Worm (Caenorhabditis elegans) whole organism, L2 larva: Measurements from ENCODE around the gene C08H9.15.

ENCODE experiments used
- C34F6.9 ChIP-seq: fragments of 150-350 bp; optimal IDR thresholded peaks from 2 replicates; lab custom pipeline; 2014; ENCODE audit warnings: missing biosample characterization, missing genetic modification characterization
- F13H6.1 ChIP-seq: sonication (generic microtip); optimal IDR thresholded peaks from 2 replicates; lab custom pipeline; 2016; ENCODE audit warnings: missing genetic modification characterization, missing compliant biosample characterization
- R02D3.7 ChIP-seq: fragments of 150-350 bp; optimal IDR thresholded peaks from 2 replicates; lab custom pipeline; 2014; ENCODE audit warnings: missing biosample characterization, missing genetic modification characterization
- Y55F3AM.14 ChIP-seq: fragments of 200-800 bp; sonication (Bioruptor generic); optimal IDR thresholded peaks from 2 replicates; lab custom pipeline; 2018; ENCODE audit warnings: mild to moderate bottlenecking, missing genetic modification characterization, missing compliant biosample characterization
- aly-2 ChIP-seq: fragments of 150-350 bp; optimal IDR thresholded peaks from 2 replicates; lab custom pipeline; 2014; ENCODE audit warnings: missing biosample characterization, missing genetic modification characterization
- blmp-1 ChIP-seq: sonication (generic microtip); optimal IDR thresholded peaks from 2 replicates; lab custom pipeline; 2017; ENCODE audit warnings: missing genetic modification characterization, mild to moderate bottlenecking, missing compliant biosample characterization, antibody characterized with exemption, moderate library complexity; ENCODE audit not compliant: insufficient read depth
- ceh-16 ChIP-seq: fragments of 150-350 bp; optimal IDR thresholded peaks from 2 replicates; lab custom pipeline; 2014; ENCODE audit warnings: missing biosample characterization, missing genetic modification characterization
- ceh-82 ChIP-seq: fragments of 150-350 bp; optimal IDR thresholded peaks from 2 replicates; lab custom pipeline; 2014; ENCODE audit warnings: missing biosample characterization, missing genetic modification characterization
- dmd-4 ChIP-seq: sonication (generic microtip); optimal IDR thresholded peaks from 2 replicates; lab custom pipeline; 2017; ENCODE audit warnings: missing biosample characterization, missing genetic modification characterization
- elt-1 ChIP-seq: fragments of 150-350 bp; optimal IDR thresholded peaks from 2 replicates; lab custom pipeline; 2014; ENCODE audit warnings: missing biosample characterization, missing genetic modification characterization
- fos-1 ChIP-seq: fragments of 150-350 bp; optimal IDR thresholded peaks from 2 replicates; lab custom pipeline; 2014; ENCODE audit warnings: missing biosample characterization, missing genetic modification characterization
- gmeb-1 ChIP-seq: fragments of 150-350 bp; optimal IDR thresholded peaks from 2 replicates; lab custom pipeline; 2014; ENCODE audit warnings: missing biosample characterization, missing genetic modification characterization
- lin-39 ChIP-seq: fragments of 150-350 bp; optimal IDR thresholded peaks from 2 replicates; lab custom pipeline; 2014; ENCODE audit warnings: missing biosample characterization, missing genetic modification reagents, missing genetic modification characterization
- lsy-2 ChIP-seq, 2 experiments: fragments of 150-350 bp in 1 of 2; sonication (generic microtip) in 1 of 2; optimal IDR thresholded peaks; 2 replicates each; lab custom pipeline; 2014 to 2017; ENCODE audit warnings: missing biosample characterization in 2 of 2, missing genetic modification characterization in 2 of 2
- mbf-1 ChIP-seq: sonication (generic microtip); optimal IDR thresholded peaks from 2 replicates; lab custom pipeline; 2017; ENCODE audit warnings: missing biosample characterization, missing genetic modification characterization
- mdl-1 ChIP-seq, 2 experiments: fragments of 150-350 bp in 1 of 2; sonication (generic microtip) in 1 of 2; optimal IDR thresholded peaks; 2 replicates each; lab custom pipeline; 2017; ENCODE audit warnings: missing biosample characterization in 2 of 2, missing genetic modification characterization in 2 of 2
- nhr-11 ChIP-seq: fragments of 150-350 bp; optimal IDR thresholded peaks from 2 replicates; lab custom pipeline; 2014; ENCODE audit warnings: missing biosample characterization, missing genetic modification characterization
- nhr-12 ChIP-seq: fragments of 150-350 bp; optimal IDR thresholded peaks from 2 replicates; lab custom pipeline; 2014; ENCODE audit warnings: missing biosample characterization, missing genetic modification characterization
- nhr-129 ChIP-seq: fragments of 150-350 bp; optimal IDR thresholded peaks from 2 replicates; lab custom pipeline; 2014; ENCODE audit warnings: missing biosample characterization, missing genetic modification characterization
- nhr-21 ChIP-seq: fragments of 150-350 bp; optimal IDR thresholded peaks from 2 replicates; lab custom pipeline; 2014; ENCODE audit warnings: missing biosample characterization, missing genetic modification characterization
- nhr-25 ChIP-seq: fragments of 150-350 bp; sonication (generic microtip); optimal IDR thresholded peaks from 3 replicates; lab custom pipeline; 2014; ENCODE audit warnings: missing biosample characterization, missing genetic modification characterization
- sem-4 ChIP-seq: fragments of 150-350 bp; optimal IDR thresholded peaks from 2 replicates; lab custom pipeline; 2014; ENCODE audit warnings: missing biosample characterization, missing genetic modification reagents, missing genetic modification characterization
- sma-3 ChIP-seq: sonication (generic microtip); optimal IDR thresholded peaks from 2 replicates; lab custom pipeline; 2016; ENCODE audit warnings: missing genetic modification reagents, missing genetic modification characterization, missing compliant biosample characterization
- sma-9 ChIP-seq, 2 experiments: fragments of 150-350 bp in 1 of 2; sonication (generic microtip) in 1 of 2; optimal IDR thresholded peaks; 2 replicates each; lab custom pipeline; 2014 to 2016; ENCODE audit warnings: missing genetic modification characterization in 2 of 2, mild to moderate bottlenecking in 1 of 2, missing biosample characterization in 1 of 2, missing compliant biosample characterization in 1 of 2, missing genetic modification reagents in 1 of 2, moderate library complexity in 1 of 2
- snpc-4 ChIP-seq: fragments of 150-350 bp; optimal IDR thresholded peaks from 2 replicates; lab custom pipeline; 2014; ENCODE audit warnings: missing biosample characterization, missing genetic modification characterization
- unc-55 ChIP-seq: fragments of 150-350 bp; sonication (generic microtip); optimal IDR thresholded peaks from 3 replicates; lab custom pipeline; 2014; ENCODE audit warnings: missing biosample characterization, missing genetic modification reagents, missing genetic modification characterization
- unc-62 ChIP-seq: fragments of 150-350 bp; optimal IDR thresholded peaks from 2 replicates; lab custom pipeline; 2014; ENCODE audit warnings: missing biosample characterization, missing genetic modification reagents, missing genetic modification characterization
- zag-1 ChIP-seq: fragments of 150-350 bp; optimal IDR thresholded peaks from 2 replicates; lab custom pipeline; 2014; ENCODE audit warnings: missing biosample characterization, missing genetic modification characterization
- ztf-1 ChIP-seq: fragments of 200-800 bp; sonication (Bioruptor generic); conservative IDR thresholded peaks from 2 replicates; pipeline ENCODE4 v1.3.6; 2022; ENCODE audit warnings: missing genetic modification characterization, missing compliant biosample characterization
- ztf-11 ChIP-seq: sonication (generic microtip); optimal IDR thresholded peaks from 2 replicates; lab custom pipeline; 2017; ENCODE audit warnings: missing biosample characterization, missing genetic modification characterization
- ztf-4 ChIP-seq: fragments of 150-350 bp; optimal IDR thresholded peaks from 2 replicates; lab custom pipeline; 2014; ENCODE audit warnings: missing biosample characterization, missing genetic modification characterization

The C08H9.15 gene

DNA sequence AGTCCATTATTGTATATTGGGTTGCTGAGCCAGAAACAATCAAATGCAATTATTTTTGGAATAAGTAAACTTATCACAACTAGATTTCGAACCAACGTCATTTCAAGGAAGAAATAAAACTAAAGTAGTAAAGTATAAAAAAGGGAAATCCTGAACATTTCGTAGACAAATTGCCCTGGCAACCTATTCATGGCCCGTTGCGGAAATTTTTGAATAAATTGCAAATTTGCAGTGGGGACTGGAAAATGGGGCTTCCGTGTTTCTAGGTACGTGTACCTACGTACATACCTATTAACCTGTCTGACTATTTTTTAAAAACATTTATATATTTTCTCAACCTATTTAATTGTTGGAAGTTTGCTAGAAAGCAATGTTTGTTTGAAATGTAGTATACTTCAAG lies 34.0 kb downstream of the C08H9.15 start, which contains the start of gene F26C11.3:
F26C11.3 (minus strand) TSS at position 101 of the 400 bp plus-strand sequence.
- no peak for TF ChIP-seq nhr-21 (tag; lab: Kevin White, UChicago)
- TF ChIP-seq aly-2: no peak
- no peak for TF ChIP-seq mdl-1 (tag; optimal IDR thresholded peaks at IDR 0.05; lab: Kevin White, UChicago)
- TF ChIP-seq fos-1 (tag; lab: Kevin White, UChicago): no peak
- no peak for TF ChIP-seq elt-1 (tag; lab: Kevin White, UChicago)
- TF ChIP-seq, all 48 proteins: peak for 0

DNA sequence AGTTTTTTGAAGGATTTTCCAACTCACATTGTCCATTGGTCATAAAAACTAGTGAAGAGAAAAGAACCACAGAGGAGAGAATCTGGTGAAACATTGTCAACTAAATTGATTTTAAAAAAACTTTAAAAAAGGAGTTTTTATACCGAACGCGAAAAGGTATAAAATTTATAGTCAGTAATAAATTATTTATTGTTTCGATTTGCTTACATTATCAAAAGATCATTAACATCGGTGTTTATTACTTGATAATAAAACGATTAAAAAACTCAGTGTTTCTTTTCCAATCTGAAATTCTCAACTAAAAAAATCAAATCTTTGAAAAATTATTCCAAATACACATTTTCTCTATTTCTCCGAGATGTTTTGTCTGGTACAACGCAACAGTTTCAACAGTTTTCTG lies 35.2 kb downstream of the C08H9.15 start, which contains the start of gene F26C11.4:
F26C11.4 (minus strand) TSS at position 101 of the 400 bp plus-strand sequence.
- TF ChIP-seq nhr-25: no peak
- no peak for TF ChIP-seq C34F6.9 (tag; lab: Kevin White, UChicago)
- no peak for TF ChIP-seq dmd-4 (tag; lab: Kevin White, UChicago)
- TF ChIP-seq ztf-1 (GFP tag; lab: Robert Waterston, UW): no peak
- no peak for TF ChIP-seq fos-1 (tag; lab: Kevin White, UChicago)
- TF ChIP-seq nhr-11 (tag; lab: Kevin White, UChicago): no peak
- TF ChIP-seq unc-62: no peak
- TF ChIP-seq nhr-12: no peak
- TF ChIP-seq nhr-129 (tag; lab: Kevin White, UChicago): no peak
- no peak for TF ChIP-seq lin-39 (tag; lab: Kevin White, UChicago)

DNA sequence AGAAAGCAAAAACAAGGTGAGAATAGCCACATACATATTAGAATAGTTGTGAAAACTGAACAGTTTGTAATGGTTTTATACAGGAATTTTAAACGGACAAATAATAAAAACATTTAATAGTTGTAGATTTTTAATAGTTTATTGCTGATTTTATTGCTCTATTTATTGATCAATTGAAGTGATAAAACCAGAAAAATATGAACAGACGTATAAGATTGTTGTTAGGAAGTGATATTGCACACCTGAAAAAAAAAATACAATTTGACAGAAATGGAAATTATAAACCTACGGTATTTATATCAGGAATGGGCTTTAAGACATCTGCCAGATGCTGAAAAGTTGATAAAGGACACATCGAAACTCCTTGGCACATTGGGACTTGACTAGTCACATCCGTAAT lies 36.9 kb downstream of the C08H9.15 start, which contains the start of gene C05C10.8:
C05C10.8 (minus strand) TSS at position 101 of the 400 bp plus-strand sequence.
- TF ChIP-seq Y55F3AM.14 (no peak), nhr-21 (tag; lab: Kevin White, UChicago) (no peak), sma-3 (GFP tag; lab: Kevin White, UChicago) (no peak), snpc-4 (tag; lab: Kevin White, UChicago) (no peak), lin-39 (tag; lab: Kevin White, UChicago) (no peak), ztf-11 (no peak), nhr-25 (no peak), unc-62 (no peak), sem-4 (tag; lab: Kevin White, UChicago) (no peak), nhr-11 (tag; lab: Kevin White, UChicago) (no peak)

DNA sequence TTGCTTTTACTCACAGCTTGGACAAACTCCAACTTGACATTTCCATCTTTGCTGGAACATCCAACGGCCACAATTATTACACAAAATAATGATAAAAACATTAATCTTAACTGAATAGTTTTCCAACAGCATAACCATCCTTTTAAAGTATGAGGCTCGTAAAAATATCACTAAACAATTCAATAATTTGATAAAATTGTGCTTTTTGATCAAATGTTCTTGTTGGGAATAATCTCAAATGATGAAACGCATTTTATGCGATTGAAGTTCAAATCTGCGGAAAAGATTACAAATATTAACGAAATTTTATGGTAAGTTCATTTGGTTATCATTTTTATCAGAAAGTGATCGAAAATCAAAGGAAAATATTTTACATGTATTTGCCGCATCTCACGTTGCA lies 39.5 kb downstream of the C08H9.15 start, which contains the start of gene pho-10:
pho-10 (minus strand) TSS at position 101 of the 400 bp plus-strand sequence.
- TF ChIP-seq ztf-1 (GFP tag; lab: Robert Waterston, UW) (no peak), sem-4 (tag; lab: Kevin White, UChicago) (no peak), zag-1 (tag; lab: Kevin White, UChicago) (no peak), R02D3.7 (tag; lab: Kevin White, UChicago) (no peak), elt-1 (tag; lab: Kevin White, UChicago) (no peak)

DNA sequence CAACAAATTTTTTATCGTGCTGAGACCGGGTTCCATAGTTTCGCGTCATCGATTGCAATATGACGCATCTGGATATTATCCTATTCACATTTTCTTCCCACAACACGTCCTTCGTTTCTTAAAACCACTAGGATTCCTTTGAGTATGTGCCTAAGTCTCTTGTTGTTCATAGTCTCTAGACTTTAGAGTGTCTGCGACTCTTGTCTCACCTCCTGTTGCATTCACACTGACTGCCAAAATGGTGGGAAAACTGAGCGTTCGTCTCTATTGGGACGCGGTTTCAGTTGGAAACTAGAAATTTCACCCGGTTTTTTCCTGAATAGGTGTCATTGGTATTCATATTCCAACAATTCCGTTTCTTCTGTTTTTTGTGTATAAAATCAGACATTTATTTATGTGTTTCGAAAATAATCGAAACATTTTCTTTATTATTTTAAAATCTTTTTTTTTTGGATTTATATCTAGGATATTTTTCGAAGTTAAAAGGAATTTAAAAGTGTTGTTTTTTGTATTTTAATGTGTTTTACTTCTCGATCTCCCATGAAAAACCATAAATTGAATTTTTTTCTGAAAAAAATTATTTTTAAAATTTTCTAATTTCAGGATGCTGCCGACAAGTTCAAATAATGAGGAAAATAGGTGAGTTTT lies 40.8 kb downstream of the C08H9.15 start, which contains the start of gene C05C10.2:
C05C10.2 (plus strand) TSS at position 598 of the 648 bp plus-strand sequence.
- TF ChIP-seq C34F6.9 (tag; lab: Kevin White, UChicago) (peak; percentile 46), nhr-129 (tag; lab: Kevin White, UChicago) (peak; percentile 4), ceh-16 (tag; lab: Kevin White, UChicago) (no peak)
- TF ChIP-seq, all 48 proteins: peak for 2

DNA sequence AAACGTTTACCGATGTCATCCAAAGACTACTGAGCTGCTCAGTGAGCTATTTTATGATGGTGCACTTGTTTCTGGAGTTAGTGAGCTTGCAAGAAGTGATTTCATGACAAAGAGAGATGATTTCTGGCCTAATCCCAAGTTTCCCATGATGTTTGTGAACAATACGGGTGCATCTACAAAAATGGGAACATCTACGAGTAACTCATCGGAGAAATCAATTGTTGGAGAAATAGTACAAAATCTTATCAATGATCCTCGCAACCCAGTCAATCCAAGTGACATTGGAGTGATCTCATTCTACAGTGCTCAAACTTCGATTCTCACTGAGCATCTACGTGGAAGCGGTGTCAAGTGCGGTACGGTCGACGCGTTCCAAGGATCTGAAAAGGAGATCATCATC lies 47.5 kb downstream of the C08H9.15 start:
- TF ChIP-seq ceh-82 (tag; lab: Kevin White, UChicago) (no peak), F13H6.1 (tag; lab: Kevin White, UChicago) (no peak), blmp-1 (no peak), gmeb-1 (tag; lab: Kevin White, UChicago) (no peak), mbf-1 (tag; lab: Kevin White, UChicago) (no peak), fos-1 (tag; lab: Kevin White, UChicago) (no peak), ztf-11 (no peak), nhr-11 (tag; lab: Kevin White, UChicago) (no peak), mdl-1 (tag; optimal IDR thresholded peaks at IDR 0.05; lab: Kevin White, UChicago) (no peak)

DNA sequence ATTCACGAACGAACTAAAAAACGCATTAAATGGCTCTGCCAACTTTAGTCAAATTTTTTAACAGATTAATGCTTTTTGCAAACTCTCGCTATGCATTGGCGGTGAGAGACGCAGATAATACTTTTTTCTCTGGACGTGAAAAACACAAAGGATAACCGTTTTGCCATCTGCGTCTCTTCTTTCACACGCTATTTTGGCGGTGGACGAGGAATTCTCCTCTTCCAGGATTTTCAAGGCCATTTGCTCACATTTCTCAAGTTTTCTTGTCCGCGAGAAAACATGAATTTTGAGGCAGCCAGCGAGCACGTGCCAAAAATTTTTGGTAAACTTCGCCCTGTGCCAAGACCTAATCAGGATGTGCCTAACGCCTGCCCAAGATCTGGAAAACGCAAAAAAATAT lies 50.0 kb downstream of the C08H9.15 start:
- peak; percentile 43 for TF ChIP-seq nhr-129 (tag; lab: Kevin White, UChicago)
- no peak for TF ChIP-seq zag-1 (tag; lab: Kevin White, UChicago)
- TF ChIP-seq ztf-4 (tag; lab: Kevin White, UChicago): no peak
- peak; percentile 48 for TF ChIP-seq sma-9 (GFP tag; optimal IDR thresholded peaks at IDR 0.05; lab: Kevin White, UChicago)
- TF ChIP-seq sma-9 (tag; optimal IDR thresholded peaks at IDR 0.05; lab: Kevin White, UChicago): no peak
- peak; percentile 15 for TF ChIP-seq gmeb-1 (tag; lab: Kevin White, UChicago)
- TF ChIP-seq F13H6.1 (tag; lab: Kevin White, UChicago): peak; percentile 15
- peak; percentile 52 for TF ChIP-seq C34F6.9 (tag; lab: Kevin White, UChicago)
- peak; percentile 48 for TF ChIP-seq unc-55 (GFP tag; lab: Kevin White, UChicago)
- peak in 1 of 2 experiments; percentile 52 for TF ChIP-seq lsy-2 (tag; optimal IDR thresholded peaks at IDR 0.05; lab: Kevin White, UChicago)
